Fruit fly (Drosophila melanogaster) whole organism, pupa: ENCODE measurements around the gene SsRbeta.

Experiments used
- CG13204 ChIP-seq: fragments of 200-800 bp; sonication (Bioruptor generic); optimal IDR thresholded peaks from 2 replicates; lab custom pipeline; 2018; ENCODE audit warnings: missing biosample characterization, mild to moderate bottlenecking, missing genetic modification characterization, moderate library complexity
- EcR ChIP-seq: fragments of 200-800 bp; sonication (Bioruptor generic); optimal IDR thresholded peaks from 3 replicates; lab custom pipeline; 2019; ENCODE audit warnings: missing biosample characterization, missing genetic modification characterization, mild to moderate bottlenecking, moderate library complexity, missing genetic modification reagents
- Ets98B ChIP-seq: fragments of 200-800 bp; sonication (Bioruptor generic); IDR thresholded peaks from 2 replicates; pipeline ENCODE4 v1.3.6; 2022; ENCODE audit warnings: missing biosample characterization, missing genetic modification characterization
- fd96Ca ChIP-seq: fragments of 200-800 bp; sonication (Bioruptor generic); IDR thresholded peaks from 3 replicates; pipeline ENCODE4 v1.3.6; 2022; ENCODE audit warnings: missing biosample characterization, missing genetic modification characterization

dm6 chr3L:16165356-16166168, 36.1 kb downstream of the SsRbeta start:
- TF ChIP-seq Ets98B (GFP tag; lab: Robert Waterston, UW) (no peak), fd96Ca (GFP tag; lab: Robert Waterston, UW) (no peak; the same call in 2 of the 3 replicates), CG13204 (GFP tag; lab: Kevin White, UChicago) (no peak), EcR (GFP tag; lab: Kevin White, UChicago) (no peak)
